Fruit fly (Drosophila melanogaster) whole organism, embryonic: Measurements from ENCODE around the gene salm.

Experiments
- C15 ChIP-seq: fragments of 200-800 bp; sonication (Bioruptor generic); IDR thresholded peaks from 3 replicates; pipeline ENCODE4 v1.3.6; 2022; ENCODE audit warnings: missing biosample characterization, missing genetic modification characterization
- CG10209 ChIP-seq: fragments of 200-800 bp; sonication (Bioruptor generic); optimal IDR thresholded peaks from 3 replicates; lab custom pipeline; 2017; ENCODE audit warnings: missing biosample characterization, mild to moderate bottlenecking, missing genetic modification characterization, missing genetic modification reagents
- CG10321 ChIP-seq: fragments of 200-800 bp; sonication (Bioruptor generic); IDR thresholded peaks from 2 replicates; pipeline ENCODE4 v1.3.6; 2022; ENCODE audit warnings: missing biosample characterization, missing genetic modification characterization
- CG11085 ChIP-seq: fragments of 200-800 bp; sonication (Bioruptor generic); IDR thresholded peaks from 2 replicates; pipeline ENCODE4 v1.3.6; 2022; ENCODE audit warnings: missing biosample characterization, missing genetic modification characterization
- CG11560 ChIP-seq: fragments of 200-800 bp; sonication (Bioruptor generic); IDR thresholded peaks from 3 replicates; pipeline ENCODE4 v1.3.6; 2022; ENCODE audit warnings: missing biosample characterization, missing genetic modification characterization
- CG12769 ChIP-seq: fragments of 200-800 bp; sonication (Bioruptor generic); optimal IDR thresholded peaks from 2 replicates; lab custom pipeline; 2019; ENCODE audit warnings: missing biosample characterization, mild to moderate bottlenecking, missing genetic modification characterization, moderate library complexity
- CG14710 ChIP-seq: fragments of 200-800 bp; sonication (Bioruptor generic); optimal IDR thresholded peaks from 3 replicates; lab custom pipeline; 2019; ENCODE audit warnings: missing biosample characterization, mild to moderate bottlenecking, missing genetic modification characterization, moderate library complexity
- CG14860 ChIP-seq: fragments of 200-800 bp; sonication (Bioruptor generic); IDR thresholded peaks from 3 replicates; pipeline ENCODE4 v1.3.6; 2022; ENCODE audit warnings: missing biosample characterization, missing genetic modification characterization; ENCODE audit not compliant: partially characterized antibody
- CG1647 ChIP-seq: fragments of 200-800 bp; sonication (Bioruptor generic); optimal IDR thresholded peaks from 3 replicates; lab custom pipeline; 2016; ENCODE audit warnings: missing biosample characterization, missing genetic modification characterization
- CG16863 ChIP-seq: fragments of 200-800 bp; sonication (Bioruptor generic); optimal IDR thresholded peaks from 3 replicates; lab custom pipeline; 2016; ENCODE audit warnings: missing biosample characterization, missing genetic modification characterization
- CG17361 ChIP-seq: fragments of 200-800 bp; sonication (Bioruptor generic); IDR thresholded peaks from 3 replicates; pipeline ENCODE4 v1.3.6; 2022; ENCODE audit warnings: missing biosample characterization, missing genetic modification characterization
- CG17612 ChIP-seq: fragments of 200-800 bp; sonication (Bioruptor generic); IDR thresholded peaks from 2 replicates; pipeline ENCODE4 v1.3.6; 2022; ENCODE audit warnings: missing biosample characterization, missing genetic modification characterization
- CG1832 ChIP-seq: fragments of 200-800 bp; sonication (Bioruptor generic); optimal IDR thresholded peaks from 2 replicates; lab custom pipeline; 2017; ENCODE audit warnings: missing biosample characterization, mild to moderate bottlenecking, missing genetic modification characterization, inconsistent platforms
- CG2202 ChIP-seq: fragments of 200-800 bp; sonication (Bioruptor generic); optimal IDR thresholded peaks from 2 replicates; lab custom pipeline; 2018; ENCODE audit warnings: missing biosample characterization, mild to moderate bottlenecking, missing genetic modification characterization
- CG34422 ChIP-seq: fragments of 200-800 bp; sonication (Bioruptor generic); IDR thresholded peaks from 3 replicates; pipeline ENCODE4 v1.3.6; 2022; ENCODE audit warnings: missing biosample characterization, missing genetic modification characterization
- CG3995 ChIP-seq: fragments of 200-800 bp; sonication (Bioruptor generic); optimal IDR thresholded peaks from 3 replicates; lab custom pipeline; 2016; ENCODE audit warnings: missing biosample characterization, missing genetic modification characterization
- CG4730 ChIP-seq: fragments of 200-800 bp; sonication (Bioruptor generic); IDR thresholded peaks from 2 replicates; pipeline ENCODE4 v1.3.6; 2022; ENCODE audit warnings: missing biosample characterization, missing genetic modification characterization
- CG5245 ChIP-seq: fragments of 200-800 bp; sonication (Bioruptor generic); optimal IDR thresholded peaks from 3 replicates; lab custom pipeline; 2016; ENCODE audit warnings: missing biosample characterization, missing genetic modification characterization
- CG7839 ChIP-seq: fragments of 200-800 bp; sonication (Bioruptor generic); optimal IDR thresholded peaks from 3 replicates; lab custom pipeline; 2018; ENCODE audit warnings: missing biosample characterization, mild to moderate bottlenecking, missing genetic modification characterization, moderate library complexity
- CG8478 ChIP-seq: fragments of >200 bp; optimal IDR thresholded peaks from 2 replicates; lab custom pipeline; 2018
- Dad ChIP-seq: fragments of 200-800 bp; sonication (Bioruptor generic); optimal IDR thresholded peaks from 3 replicates; lab custom pipeline; 2016; ENCODE audit warnings: missing biosample characterization, missing genetic modification characterization
- Dip3 ChIP-seq: fragments of 200-800 bp; sonication (Bioruptor generic); optimal IDR thresholded peaks from 3 replicates; lab custom pipeline; 2016; ENCODE audit warnings: missing biosample characterization, missing genetic modification characterization
- Dll ChIP-seq: fragments of 200-800 bp; sonication (Bioruptor generic); IDR thresholded peaks from 4 replicates; pipeline ENCODE4 v1.3.6; 2022; ENCODE audit warnings: missing biosample characterization, missing genetic modification characterization; ENCODE audit not compliant: partially characterized antibody
- Dp ChIP-seq: fragments of 200-800 bp; sonication (Bioruptor generic); optimal IDR thresholded peaks from 2 replicates; lab custom pipeline; 2018; ENCODE audit warnings: missing biosample characterization, mild to moderate bottlenecking, missing genetic modification characterization, moderate library complexity
- H15 ChIP-seq: fragments of 200-800 bp; sonication (Bioruptor generic); IDR thresholded peaks from 3 replicates; pipeline ENCODE4 v1.3.6; 2022; ENCODE audit warnings: missing biosample characterization, missing genetic modification characterization
- Hr39 ChIP-seq: fragments of >200 bp; optimal IDR thresholded peaks from 2 replicates; lab custom pipeline; 2017
- Med ChIP-seq: fragments of 200-800 bp; sonication (Bioruptor generic); peaks from one replicate; lab custom pipeline; 2016; ENCODE audit warnings: missing biosample characterization, missing genetic modification characterization, mild to moderate bottlenecking, inconsistent platforms, moderate library complexity
- NC2β ChIP-seq: fragments of 200-800 bp; sonication (Bioruptor generic); optimal IDR thresholded peaks from 2 replicates; lab custom pipeline; 2016; ENCODE audit warnings: missing biosample characterization, missing genetic modification characterization
- Oli ChIP-seq: fragments of 200-800 bp; sonication (Bioruptor generic); optimal IDR thresholded peaks from 2 replicates; lab custom pipeline; 2018; ENCODE audit warnings: missing biosample characterization, mild to moderate bottlenecking, missing genetic modification characterization, moderate library complexity
- Vsx1 ChIP-seq: fragments of 200-800 bp; sonication (Bioruptor generic); optimal IDR thresholded peaks from 2 replicates; lab custom pipeline; 2017; ENCODE audit warnings: missing biosample characterization, mild to moderate bottlenecking, missing genetic modification characterization, missing genetic modification reagents
- abd-A ChIP-seq: fragments of 200-800 bp; sonication (Bioruptor generic); optimal IDR thresholded peaks from 3 replicates; lab custom pipeline; 2019; ENCODE audit warnings: missing biosample characterization, mild to moderate bottlenecking, missing genetic modification characterization, moderate library complexity
- ac ChIP-seq: fragments of 200-800 bp; sonication (Bioruptor generic); optimal IDR thresholded peaks from 3 replicates; lab custom pipeline; 2017; ENCODE audit warnings: missing biosample characterization, mild to moderate bottlenecking, missing genetic modification characterization
- cad ChIP-seq: fragments of >200 bp; optimal IDR thresholded peaks from 2 replicates; lab custom pipeline; 2017; ENCODE audit warnings: missing biosample characterization, missing genetic modification characterization
- ci ChIP-seq: fragments of 200-800 bp; sonication (Bioruptor generic); IDR thresholded peaks from 3 replicates; pipeline ENCODE4 v1.3.6; 2022; ENCODE audit warnings: missing biosample characterization, missing genetic modification characterization
- eyg ChIP-seq: fragments of 200-800 bp; sonication (Bioruptor generic); optimal IDR thresholded peaks from 3 replicates; lab custom pipeline; 2016; ENCODE audit warnings: missing biosample characterization, missing genetic modification characterization
- fd64A ChIP-seq: fragments of 200-800 bp; sonication (Bioruptor generic); optimal IDR thresholded peaks from 3 replicates; lab custom pipeline; 2018; ENCODE audit warnings: missing biosample characterization, mild to moderate bottlenecking, missing genetic modification characterization
- hbn ChIP-seq: fragments of 200-800 bp; sonication (Bioruptor generic); IDR thresholded peaks from 2 replicates; pipeline ENCODE4 v1.3.6; 2022; ENCODE audit warnings: missing biosample characterization, missing genetic modification characterization; ENCODE audit not compliant: partially characterized antibody
- jing ChIP-seq: fragments of 200-800 bp; sonication (Bioruptor generic); optimal IDR thresholded peaks from 2 replicates; lab custom pipeline; 2018; ENCODE audit warnings: missing biosample characterization, mild to moderate bottlenecking, missing genetic modification characterization
- oc ChIP-seq: fragments of 200-800 bp; sonication (Bioruptor generic); optimal IDR thresholded peaks from 2 replicates; lab custom pipeline; 2018; ENCODE audit warnings: missing biosample characterization, mild to moderate bottlenecking, missing genetic modification characterization, moderate library complexity
- onecut ChIP-seq: fragments of 200-800 bp; sonication (Bioruptor generic); IDR thresholded peaks from 2 replicates; pipeline ENCODE4 v1.3.6; 2022; ENCODE audit warnings: missing biosample characterization, missing genetic modification characterization
- org-1 ChIP-seq: fragments of 200-800 bp; sonication (Bioruptor generic); optimal IDR thresholded peaks from 2 replicates; lab custom pipeline; 2017; ENCODE audit warnings: missing biosample characterization, missing genetic modification characterization
- salm ChIP-seq: fragments of 200-800 bp; sonication (Bioruptor generic); optimal IDR thresholded peaks from 2 replicates; lab custom pipeline; 2018; ENCODE audit warnings: missing biosample characterization, mild to moderate bottlenecking, missing genetic modification characterization
- sd ChIP-seq: fragments of 200-800 bp; sonication (Bioruptor generic); optimal IDR thresholded peaks from 3 replicates; lab custom pipeline; 2018; ENCODE audit warnings: missing biosample characterization, mild to moderate bottlenecking, missing genetic modification characterization, moderate library complexity
- sqz ChIP-seq: fragments of 200-800 bp; sonication (Bioruptor generic); optimal IDR thresholded peaks from 3 replicates; lab custom pipeline; 2018; ENCODE audit warnings: missing biosample characterization, mild to moderate bottlenecking, missing genetic modification characterization
- sug ChIP-seq: fragments of 200-800 bp; optimal IDR thresholded peaks from 2 replicates; lab custom pipeline; 2019; ENCODE audit warnings: missing biosample characterization, mild to moderate bottlenecking, missing genetic modification characterization, moderate library complexity
- twi ChIP-seq: fragments of 200-800 bp; optimal IDR thresholded peaks from 2 replicates; lab custom pipeline; 2019; ENCODE audit warnings: missing biosample characterization, mild to moderate bottlenecking, missing genetic modification characterization, moderate library complexity
- tx ChIP-seq: fragments of 200-800 bp; sonication (Bioruptor generic); optimal IDR thresholded peaks from 2 replicates; lab custom pipeline; 2016; ENCODE audit warnings: missing biosample characterization, missing genetic modification characterization
- vvl ChIP-seq: fragments of 200-800 bp; sonication (Bioruptor generic); IDR thresholded peaks from 2 replicates; pipeline ENCODE4 v1.3.6; 2022; ENCODE audit warnings: missing biosample characterization, missing genetic modification characterization
- wdn ChIP-seq: fragments of 200-800 bp; sonication (Bioruptor generic); IDR thresholded peaks from 2 replicates; pipeline ENCODE4 v1.3.6; 2022; ENCODE audit warnings: missing biosample characterization, missing genetic modification characterization

salm gene

DNA sequence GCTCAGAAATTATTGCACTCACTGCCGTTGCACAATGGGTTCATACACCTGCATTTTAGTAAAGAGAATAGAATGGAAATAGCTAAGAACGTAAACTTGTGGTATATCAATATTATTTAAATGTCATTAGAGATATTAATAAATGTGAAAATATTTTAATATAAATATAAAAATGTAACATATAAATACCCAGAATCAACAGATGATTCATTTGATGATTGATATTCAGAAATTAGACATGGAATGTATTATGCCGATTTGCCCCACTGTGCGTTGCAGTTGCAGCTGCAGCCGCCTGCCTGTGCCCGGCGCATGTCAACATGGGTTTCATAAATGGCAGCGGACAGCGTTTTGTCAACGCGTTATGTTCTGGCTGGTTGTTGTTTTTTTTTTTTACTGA, 24.6 kb upstream of the salm start (continued):
- TF ChIP-seq CG7839 (tag; lab: Kevin White, UChicago) (no peak), H15 (GFP tag; lab: Robert Waterston, UW) (no peak), cad (GFP tag; lab: Kevin White, UChicago) (no peak), Dad (no peak), CG1832 (GFP tag; lab: Kevin White, UChicago) (no peak), CG8478 (lab: Kevin White, UChicago) (no peak), oc (tag; lab: Kevin White, UChicago) (no peak), CG17612 (GFP tag; lab: Robert Waterston, UW) (no peak), sqz (GFP tag; lab: Kevin White, UChicago) (no peak), org-1 (GFP tag; lab: Kevin White, UChicago) (no peak), sug (tag; lab: Kevin White, UChicago) (no peak), CG5245 (no peak), ac (GFP tag; lab: Kevin White, UChicago) (peak; percentile 51), CG11085 (no peak), CG10321 (GFP tag; lab: Robert Waterston, UW) (no peak), C15 (GFP tag; lab: Robert Waterston, UW) (no peak), tx (GFP tag; lab: Kevin White, UChicago) (no peak), CG14710 (peak; percentile 47), eyg (GFP tag; lab: Kevin White, UChicago) (no peak), CG3995 (GFP tag; lab: Kevin White, UChicago) (no peak), Dp (no peak), CG16863 (GFP tag; lab: Kevin White, UChicago) (no peak), hbn (GFP tag; lab: Robert Waterston, UW) (no peak), CG34422 (no peak), Med (GFP tag; lab: Kevin White, UChicago) (no peak), Oli (tag; lab: Kevin White, UChicago) (peak; percentile 2), onecut (GFP tag; lab: Robert Waterston, UW) (no peak), jing (GFP tag; lab: Kevin White, UChicago) (no peak), Dip3 (GFP tag; lab: Kevin White, UChicago) (no peak), ci (GFP tag; lab: Robert Waterston, UW) (no peak), CG10209 (no peak), CG2202 (tag; lab: Kevin White, UChicago) (no peak), Dll (GFP tag; lab: Robert Waterston, UW) (no peak), CG11560 (no peak), NC2β (GFP tag; lab: Kevin White, UChicago) (no peak), Hr39 (lab: Kevin White, UChicago) (no peak), CG17361 (GFP tag; lab: Robert Waterston, UW) (peak; percentile 52; the same call in 2 of the 3 replicates), fd64A (no peak), CG4730 (GFP tag; lab: Robert Waterston, UW) (no peak)

DNA sequence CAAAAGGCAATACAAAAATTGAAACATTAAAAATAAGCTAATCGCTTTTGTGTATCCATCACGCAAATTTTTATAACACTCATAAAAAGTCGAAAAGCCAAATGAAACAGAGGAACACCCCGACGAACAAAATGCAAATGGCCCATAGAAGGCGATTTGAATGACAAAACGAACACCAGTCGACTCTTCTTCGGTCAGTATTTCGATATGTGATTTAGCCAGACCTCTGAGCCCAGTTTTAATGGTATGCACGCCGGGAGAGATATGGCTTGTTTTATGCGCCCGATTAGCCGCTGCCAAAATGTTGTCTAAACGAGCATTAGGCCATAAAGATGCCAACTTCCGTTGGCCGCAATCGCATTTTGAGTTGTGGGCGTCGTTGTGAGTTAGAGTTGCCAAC, 22.7 kb upstream of the salm start:
- TF ChIP-seq Vsx1 (GFP tag; lab: Kevin White, UChicago) (peak; percentile 5), CG1647 (GFP tag; lab: Kevin White, UChicago) (no peak), CG12769 (tag; lab: Kevin White, UChicago) (peak; percentile 53), salm (peak; percentile 45), vvl (peak; percentile 59; the same call in 1 of the 2 replicates), twi (tag; lab: Kevin White, UChicago) (no peak), abd-A (peak; percentile 53), sd (tag; lab: Kevin White, UChicago) (peak; percentile 41), CG14860 (GFP tag; lab: Robert Waterston, UW) (no peak), wdn (GFP tag; lab: Robert Waterston, UW) (no peak)
- TF ChIP-seq, all 482 proteins: peak for 6
